Worm (Caenorhabditis elegans): ENCODE results near the gene lin-12.

lin-12 gene

ce11 chrIII:9104060-9104459 lies 32.8 kb upstream of the lin-12 start (continued):
- no peak for TF ChIP-seq T23F11.4 (GFP tag; optimal IDR thresholded peaks at IDR 0.05)
- TF ChIP-seq tbx-7 (tag; optimal IDR thresholded peaks at IDR 0.05), result no peak
- no peak for TF ChIP-seq hlh-30 (tag; optimal IDR thresholded peaks at IDR 0.05; ENCODE audit: insufficient read depth)
- no peak for TF ChIP-seq unc-42 (tag; optimal IDR thresholded peaks at IDR 0.05)
- peak; percentile 62 for TF ChIP-seq sox-4 (tag; optimal IDR thresholded peaks at IDR 0.05)
- peak; percentile 40 for TF ChIP-seq C38D4.7 (GFP tag; optimal IDR thresholded peaks at IDR 0.05)
- no peak for TF ChIP-seq K02D7.2 (tag; optimal IDR thresholded peaks at IDR 0.05)
- TF ChIP-seq lin-11 (tag; optimal IDR thresholded peaks at IDR 0.05), result peak; percentile 36
- TF ChIP-seq elt-4 (tag; optimal IDR thresholded peaks at IDR 0.05), result no peak
- TF ChIP-seq tbx-2 (tag; optimal IDR thresholded peaks at IDR 0.05), result peak; percentile 64
- TF ChIP-seq ceh-24 (tag; optimal IDR thresholded peaks at IDR 0.05), result no peak
- TF ChIP-seq zip-5 (tag; optimal IDR thresholded peaks at IDR 0.05), result no peak
- TF ChIP-seq ceh-2 (tag; optimal IDR thresholded peaks at IDR 0.05), result no peak
- peak; percentile 35 for TF ChIP-seq Y22D7AL.16 (tag; optimal IDR thresholded peaks at IDR 0.05)
- no peak for TF ChIP-seq mec-3 (tag; optimal IDR thresholded peaks at IDR 0.05; ENCODE audit: borderline replicate concordance)
- no peak for TF ChIP-seq ceh-19 (GFP tag; optimal IDR thresholded peaks at IDR 0.05)
- peak; percentile 14 for TF ChIP-seq ahr-1 (tag; optimal IDR thresholded peaks at IDR 0.05)
- no peak for TF ChIP-seq unc-55 (GFP tag; optimal IDR thresholded peaks at IDR 0.05)
- TF ChIP-seq syd-9 (tag; optimal IDR thresholded peaks at IDR 0.05), result no peak
- peak; percentile 40 for TF ChIP-seq pha-2 (tag; optimal IDR thresholded peaks at IDR 0.05)
- TF ChIP-seq ceh-14 (tag; optimal IDR thresholded peaks at IDR 0.05), result no peak
- peak; percentile 63; the same call in 1 of the 2 replicates for TF ChIP-seq ceh-45 (GFP tag; IDR thresholded peaks at IDR 0.05)
- TF ChIP-seq nfya-1 (tag; optimal IDR thresholded peaks at IDR 0.05), result no peak
- no peak for TF ChIP-seq unc-3 (GFP tag; conservative IDR thresholded peaks at IDR 0.05)
- TF ChIP-seq unc-3 (tag; optimal IDR thresholded peaks at IDR 0.05), result no peak
- TF ChIP-seq hlh-15 (tag; optimal IDR thresholded peaks at IDR 0.05), result no peak
- TF ChIP-seq ttx-3 (tag; optimal IDR thresholded peaks at IDR 0.05), result peak; percentile 14
- TF ChIP-seq unc-86 (tag; optimal IDR thresholded peaks at IDR 0.05), result peak; percentile 23
- TF ChIP-seq fkh-6 (tag; optimal IDR thresholded peaks at IDR 0.05), result peak; percentile 37
- no peak for TF ChIP-seq fkh-10 (GFP tag; optimal IDR thresholded peaks at IDR 0.05)
- no peak for TF ChIP-seq ceh-30 (tag; optimal IDR thresholded peaks at IDR 0.05)
- TF ChIP-seq K09A11.1 (tag; optimal IDR thresholded peaks at IDR 0.05; ENCODE audit: insufficient read depth), result peak; percentile 72
- TF ChIP-seq eyg-1 (tag; optimal IDR thresholded peaks at IDR 0.05), result no peak
- TF ChIP-seq sox-2 (GFP tag; IDR thresholded peaks at IDR 0.05), result no peak
- peak; percentile 14 for TF ChIP-seq hlh-13 (GFP tag; optimal IDR thresholded peaks at IDR 0.05)
- peak; percentile 32 for TF ChIP-seq gmeb-2 (tag; optimal IDR thresholded peaks at IDR 0.05)
- TF ChIP-seq fax-1 (tag; optimal IDR thresholded peaks at IDR 0.05), result peak; percentile 53
- no peak for TF ChIP-seq pqm-1 (tag; optimal IDR thresholded peaks at IDR 0.05)
- no peak for TF ChIP-seq ceh-31 (tag; optimal IDR thresholded peaks at IDR 0.05)
- TF ChIP-seq F13H6.1 (tag; optimal IDR thresholded peaks at IDR 0.05), result no peak
- peak; percentile 68 for TF ChIP-seq ceh-6 (GFP tag; optimal IDR thresholded peaks at IDR 0.05)
- TF ChIP-seq ceh-22 (tag; optimal IDR thresholded peaks at IDR 0.05), result no peak
- peak; percentile 19 for TF ChIP-seq dve-1 (tag; optimal IDR thresholded peaks at IDR 0.05)
- peak; percentile 55 for TF ChIP-seq che-1 (tag; optimal IDR thresholded peaks at IDR 0.05)
- peak; percentile 51 for TF ChIP-seq C08G9.2 (tag; optimal IDR thresholded peaks at IDR 0.05)
- TF ChIP-seq hlh-6 (tag; optimal IDR thresholded peaks at IDR 0.05), result peak; percentile 74
- no peak for TF ChIP-seq hlh-8 (tag; optimal IDR thresholded peaks at IDR 0.05)
